Fruit fly (Drosophila melanogaster) Kc167 (cell line): ENCODE results near the gene Pglym87.

ENCODE experiments used
- Myc ChIP-seq: fragments of >200 bp; optimal IDR thresholded peaks from 2 replicates; lab custom pipeline; 2017; ENCODE audit warnings: missing external identifiers
- Sin3A ChIP-seq: fragments of >200 bp; optimal IDR thresholded peaks from 2 replicates; lab custom pipeline; 2018; ENCODE audit warnings: missing external identifiers
- h ChIP-seq: fragments of >200 bp; optimal IDR thresholded peaks from 3 replicates; lab custom pipeline; 2018; ENCODE audit warnings: missing external identifiers
- insv ChIP-seq: fragments of >200 bp; optimal IDR thresholded peaks from 3 replicates; lab custom pipeline; 2018; ENCODE audit warnings: missing external identifiers
- psq ChIP-seq: fragments of >200 bp; optimal IDR thresholded peaks from 2 replicates; lab custom pipeline; 2017; ENCODE audit warnings: missing external identifiers

DNA sequence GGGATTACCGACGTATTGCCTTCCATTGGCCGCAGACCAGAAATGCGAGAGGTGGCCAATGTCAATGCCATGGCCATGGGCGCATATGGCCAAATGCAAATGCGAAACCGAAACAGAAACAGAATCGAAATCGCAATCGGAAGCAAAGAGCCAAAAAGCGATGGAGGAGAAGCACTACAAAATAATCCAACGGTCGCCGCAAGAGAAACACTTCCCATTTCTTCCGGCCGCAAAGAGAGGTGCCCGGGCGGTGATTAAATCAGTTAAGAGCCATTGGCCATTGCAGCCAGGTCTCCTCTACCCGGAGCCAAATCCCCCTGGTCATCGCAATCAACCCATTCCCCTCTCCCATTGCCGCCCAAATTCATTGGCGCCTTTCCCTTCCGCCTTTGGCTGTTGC lies 18.3 kb downstream of the Pglym87 start, which contains the start of gene CG14742:
- TF ChIP-seq psq (lab: Kevin White, UChicago), result no peak
- TF ChIP-seq h (lab: Kevin White, UChicago), result no peak
- no peak for TF ChIP-seq Sin3A (lab: Kevin White, UChicago)
- TF ChIP-seq insv, result no peak
- TF ChIP-seq Myc, result no peak
